Fruit fly (Drosophila melanogaster) whole organism, embryonic: ENCODE results near the gene CG7029.

Source experiments
- Awh ChIP-seq: fragments of 200-800 bp; sonication (Bioruptor generic); IDR thresholded peaks from 2 replicates; pipeline ENCODE4, ENCODE4 v1.3.6; 2022; ENCODE audit warnings: missing biosample characterization, missing genetic modification characterization
- Bteb2 ChIP-seq: fragments of 200-800 bp; sonication (Bioruptor generic); optimal IDR thresholded peaks from 2 replicates; lab custom pipeline; 2016; ENCODE audit warnings: missing biosample characterization, missing genetic modification characterization
- CG15514 ChIP-seq: fragments of 200-800 bp; sonication (Bioruptor generic); optimal IDR thresholded peaks from 3 replicates; lab custom pipeline; 2017; ENCODE audit warnings: missing biosample characterization, missing genetic modification characterization, mild to moderate bottlenecking, moderate library complexity, missing genetic modification reagents
- CG16863 ChIP-seq: fragments of 200-800 bp; sonication (Bioruptor generic); optimal IDR thresholded peaks from 3 replicates; lab custom pipeline; 2016; ENCODE audit warnings: missing biosample characterization, missing genetic modification characterization
- CG17328 ChIP-seq: fragments of 200-800 bp; sonication (Bioruptor generic); IDR thresholded peaks from 2 replicates; pipeline ENCODE4 v1.3.6; 2022; ENCODE audit warnings: missing biosample characterization, missing genetic modification characterization
- CG17385 ChIP-seq: fragments of 200-800 bp; sonication (Bioruptor generic); optimal IDR thresholded peaks from 3 replicates; lab custom pipeline; 2018; ENCODE audit warnings: missing biosample characterization, mild to moderate bottlenecking, missing genetic modification characterization
- CG30403 ChIP-seq: fragments of 200-800 bp; sonication (Bioruptor generic); optimal IDR thresholded peaks from 3 replicates; lab custom pipeline; 2016; ENCODE audit warnings: missing biosample characterization, missing genetic modification characterization
- CG30431 ChIP-seq: fragments of 200-800 bp; sonication (Bioruptor generic); optimal IDR thresholded peaks from 2 replicates; lab custom pipeline; 2017; ENCODE audit warnings: missing biosample characterization, missing genetic modification characterization
- CG3281 ChIP-seq: fragments of 200-800 bp; sonication (Bioruptor generic); optimal IDR thresholded peaks from 3 replicates; lab custom pipeline; 2017; ENCODE audit warnings: missing biosample characterization, mild to moderate bottlenecking, missing genetic modification characterization
- CG3995 ChIP-seq: fragments of 200-800 bp; sonication (Bioruptor generic); optimal IDR thresholded peaks from 3 replicates; lab custom pipeline; 2016; ENCODE audit warnings: missing biosample characterization, missing genetic modification characterization
- CG4617 ChIP-seq: fragments of 200-800 bp; sonication (Bioruptor generic); optimal IDR thresholded peaks from 3 replicates; lab custom pipeline; 2016; ENCODE audit warnings: missing biosample characterization, missing genetic modification characterization, borderline replicate concordance
- CG4707 ChIP-seq: fragments of 200-800 bp; sonication (Bioruptor generic); optimal IDR thresholded peaks from 2 replicates; lab custom pipeline; 2018; ENCODE audit warnings: missing biosample characterization, mild to moderate bottlenecking, missing genetic modification characterization, moderate library complexity
- CG6654 ChIP-seq: fragments of 200-800 bp; sonication (Bioruptor generic); optimal IDR thresholded peaks from 2 replicates; lab custom pipeline; 2017; ENCODE audit warnings: missing biosample characterization, mild to moderate bottlenecking, missing genetic modification characterization
- CG8281 ChIP-seq: fragments of 200-800 bp; sonication (Bioruptor generic); optimal IDR thresholded peaks from 2 replicates; lab custom pipeline; 2018; ENCODE audit warnings: missing biosample characterization, mild to moderate bottlenecking, missing genetic modification characterization, moderate library complexity
- Chrac-16 ChIP-seq: fragments of 200-800 bp; sonication (Bioruptor generic); optimal IDR thresholded peaks from 3 replicates; lab custom pipeline; 2016; ENCODE audit warnings: missing biosample characterization, missing genetic modification characterization
- Doc3 ChIP-seq: fragments of 200-800 bp; sonication (Bioruptor generic); IDR thresholded peaks from 3 replicates; pipeline ENCODE4 v1.3.6; 2022; ENCODE audit warnings: missing biosample characterization, missing genetic modification characterization; ENCODE audit not compliant: partially characterized antibody
- Drgx ChIP-seq: fragments of 200-800 bp; sonication (Bioruptor generic); IDR thresholded peaks from 2 replicates; pipeline ENCODE4 v1.3.6; 2022; ENCODE audit warnings: missing biosample characterization, missing genetic modification characterization
- Eip74EF ChIP-seq, 2 experiments: fragments of 200-800 bp in 1 of 2; fragments of >200 bp in 1 of 2; sonication (Bioruptor generic) in 1 of 2; optimal IDR thresholded peaks; 2 replicates each; lab custom pipeline; 2017 to 2019; ENCODE audit warnings: missing biosample characterization in 2 of 2, missing genetic modification characterization in 2 of 2, mild to moderate bottlenecking in 1 of 2, moderate library complexity in 1 of 2
- HmgD ChIP-seq: fragments of 200-800 bp; sonication (Bioruptor generic); optimal IDR thresholded peaks from 3 replicates; lab custom pipeline; 2016; ENCODE audit warnings: missing biosample characterization, missing genetic modification characterization
- Hr51 ChIP-seq, 2 experiments: fragments of 200-800 bp; sonication (Bioruptor generic); optimal IDR thresholded peaks; 2 replicates in 1 of 2; 3 replicates in 1 of 2; lab custom pipeline; 2016 to 2018; ENCODE audit warnings: missing biosample characterization in 2 of 2, missing genetic modification characterization in 2 of 2, mild to moderate bottlenecking in 1 of 2, moderate library complexity in 1 of 2
- Lhr ChIP-seq: fragments of 200-800 bp; sonication (Bioruptor generic); optimal IDR thresholded peaks from 3 replicates; lab custom pipeline; 2017; ENCODE audit warnings: mild to moderate bottlenecking, missing biosample characterization, missing genetic modification reagents, missing genetic modification characterization
- MBD-R2 ChIP-seq: fragments of 200-800 bp; sonication (Bioruptor generic); IDR thresholded peaks from 2 replicates; pipeline ENCODE4 v1.3.6; 2022; ENCODE audit warnings: missing biosample characterization, missing genetic modification characterization
- MESR4 ChIP-seq: fragments of 200-800 bp; sonication (Bioruptor generic); optimal IDR thresholded peaks from 2 replicates; lab custom pipeline; 2018; ENCODE audit warnings: missing biosample characterization, mild to moderate bottlenecking, missing genetic modification characterization, moderate library complexity
- Mad ChIP-seq: fragments of 200-800 bp; sonication (Bioruptor generic); optimal IDR thresholded peaks from 2 replicates; lab custom pipeline; 2016; ENCODE audit warnings: missing biosample characterization, missing genetic modification characterization
- Mes4 ChIP-seq: fragments of 200-800 bp; sonication (Bioruptor generic); optimal IDR thresholded peaks from 2 replicates; lab custom pipeline; 2016; ENCODE audit warnings: missing biosample characterization, missing genetic modification characterization
- NfI ChIP-seq: fragments of 200-800 bp; sonication (Bioruptor generic); optimal IDR thresholded peaks from 3 replicates; lab custom pipeline; 2018; ENCODE audit warnings: missing biosample characterization, mild to moderate bottlenecking, missing genetic modification characterization, moderate library complexity
- Xbp1 ChIP-seq: fragments of 200-800 bp; sonication (Bioruptor generic); optimal IDR thresholded peaks from 3 replicates; lab custom pipeline; 2016; ENCODE audit warnings: missing biosample characterization, mild to moderate bottlenecking, missing genetic modification characterization
- Xrp1 ChIP-seq: fragments of 200-800 bp; sonication (Bioruptor generic); IDR thresholded peaks from 2 replicates; pipeline ENCODE4 v1.3.6; 2022; ENCODE audit warnings: missing biosample characterization, missing genetic modification characterization
- YL-1 ChIP-seq: fragments of 200-800 bp; sonication (Bioruptor generic); optimal IDR thresholded peaks from 3 replicates; lab custom pipeline; 2017; ENCODE audit warnings: missing biosample characterization, mild to moderate bottlenecking, missing genetic modification characterization
- ara ChIP-seq: fragments of 200-800 bp; sonication (Bioruptor generic); IDR thresholded peaks from 2 replicates; pipeline ENCODE4 v1.3.6; 2022; ENCODE audit warnings: missing biosample characterization, missing genetic modification characterization
- cg ChIP-seq: fragments of 200-800 bp; sonication (Bioruptor generic); optimal IDR thresholded peaks from 3 replicates; lab custom pipeline; 2019; ENCODE audit warnings: missing biosample characterization, mild to moderate bottlenecking, missing genetic modification characterization, moderate library complexity
- ewg ChIP-seq: fragments of 200-800 bp; sonication (Bioruptor generic); optimal IDR thresholded peaks from 3 replicates; lab custom pipeline; 2017; ENCODE audit warnings: mild to moderate bottlenecking, missing biosample characterization, missing genetic modification reagents, missing genetic modification characterization
- fd64A ChIP-seq: fragments of 200-800 bp; sonication (Bioruptor generic); optimal IDR thresholded peaks from 3 replicates; lab custom pipeline; 2018; ENCODE audit warnings: missing biosample characterization, mild to moderate bottlenecking, missing genetic modification characterization
- fu2 ChIP-seq: fragments of 200-800 bp; sonication (Bioruptor generic); optimal IDR thresholded peaks from 2 replicates; lab custom pipeline; 2016; ENCODE audit warnings: missing biosample characterization, missing genetic modification characterization
- ham ChIP-seq: fragments of 200-800 bp; sonication (Bioruptor generic); IDR thresholded peaks from 2 replicates; pipeline ENCODE4 v1.3.6; 2022; ENCODE audit warnings: missing biosample characterization, missing genetic modification characterization
- lbe ChIP-seq: fragments of 200-800 bp; sonication (Bioruptor generic); optimal IDR thresholded peaks from 2 replicates; lab custom pipeline; 2016; ENCODE audit warnings: missing biosample characterization, mild to moderate bottlenecking, missing genetic modification characterization
- lmd ChIP-seq: fragments of 200-800 bp; sonication (Bioruptor generic); IDR thresholded peaks from 2 replicates; pipeline ENCODE4 v1.3.6; 2022; ENCODE audit warnings: missing biosample characterization, missing genetic modification characterization
- nerfin-1 ChIP-seq: fragments of 200-800 bp; sonication (Bioruptor generic); optimal IDR thresholded peaks from 3 replicates; lab custom pipeline; 2019; ENCODE audit warnings: missing biosample characterization, mild to moderate bottlenecking, missing genetic modification characterization, moderate library complexity
- row ChIP-seq: fragments of 200-800 bp; sonication (Bioruptor generic); IDR thresholded peaks from 3 replicates; pipeline ENCODE4 v1.3.6; 2022; ENCODE audit warnings: missing biosample characterization, missing genetic modification characterization
- sd ChIP-seq: fragments of 200-800 bp; sonication (Bioruptor generic); optimal IDR thresholded peaks from 3 replicates; lab custom pipeline; 2018; ENCODE audit warnings: missing biosample characterization, mild to moderate bottlenecking, missing genetic modification characterization, moderate library complexity
- sens ChIP-seq: fragments of 200-800 bp; sonication (Bioruptor generic); peaks from one replicate; lab custom pipeline; 2016; ENCODE audit warnings: missing biosample characterization, missing genetic modification characterization
- sisA ChIP-seq: fragments of 200-800 bp; sonication (Bioruptor generic); IDR thresholded peaks from 2 replicates; pipeline ENCODE4 v1.3.6; 2022; ENCODE audit warnings: missing biosample characterization, missing genetic modification characterization
- slbo ChIP-seq: fragments of 200-800 bp; sonication (Bioruptor generic); IDR thresholded peaks from 2 replicates; pipeline ENCODE4 v1.3.6; 2022; ENCODE audit warnings: missing biosample characterization, missing genetic modification characterization
- sna ChIP-seq: fragments of 200-800 bp; sonication (Bioruptor generic); IDR thresholded peaks from 2 replicates; pipeline ENCODE4 v1.3.6; 2022; ENCODE audit warnings: missing biosample characterization, missing genetic modification characterization; ENCODE audit not compliant: partially characterized antibody
- tna ChIP-seq: fragments of 200-800 bp; sonication (Bioruptor generic); IDR thresholded peaks from 2 replicates; pipeline ENCODE4 v1.3.6; 2022; ENCODE audit warnings: missing biosample characterization, missing genetic modification characterization; ENCODE audit not compliant: partially characterized antibody
- toy ChIP-seq: fragments of 200-800 bp; sonication (Bioruptor generic); IDR thresholded peaks from 2 replicates; pipeline ENCODE4 v1.3.6; 2022; ENCODE audit warnings: missing biosample characterization, missing genetic modification characterization
- unpg ChIP-seq: fragments of 200-800 bp; sonication (Bioruptor generic); optimal IDR thresholded peaks from 3 replicates; lab custom pipeline; 2018; ENCODE audit warnings: missing biosample characterization, mild to moderate bottlenecking, missing genetic modification characterization, moderate library complexity

CG7029 gene

DNA sequence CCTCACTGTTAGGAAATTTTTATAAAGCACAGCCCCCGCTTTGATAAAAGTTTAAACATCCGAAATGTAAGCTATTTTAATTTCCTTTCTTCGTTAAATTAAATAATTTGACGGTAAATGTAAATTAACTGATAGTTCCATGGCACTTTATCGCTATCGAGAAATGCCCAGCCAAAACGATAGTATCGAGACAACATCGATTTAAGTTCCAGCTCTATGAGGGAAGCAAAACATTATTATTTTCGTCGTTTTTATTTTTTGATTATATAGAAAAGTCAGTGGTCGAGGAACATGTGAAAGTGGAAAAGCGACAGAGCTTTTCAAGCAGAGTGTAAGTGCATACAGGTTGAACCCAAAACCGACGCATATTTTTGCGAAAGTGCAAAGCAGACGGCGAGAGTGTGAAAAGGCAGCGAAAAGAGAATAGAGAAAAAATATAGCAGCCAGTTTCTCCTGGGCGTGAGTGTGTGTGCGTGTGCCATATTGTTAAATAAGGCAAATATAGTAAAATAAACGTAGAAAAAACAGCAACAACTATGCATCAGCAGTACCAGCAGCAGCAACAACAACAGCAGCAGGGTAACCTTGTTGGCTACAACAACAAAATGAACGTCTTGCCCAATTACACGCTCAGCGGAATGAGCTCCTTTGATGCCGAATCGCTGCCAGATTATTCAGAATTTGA is 23.8 kb upstream of the CG7029 start, which contains the start of gene CG45049 (continued):
- TF ChIP-seq Doc3 (GFP tag; lab: Robert Waterston, UW) = peak; percentile 81
- TF ChIP-seq CG3281 = peak; percentile 27
- no peak for TF ChIP-seq sisA (GFP tag; lab: Robert Waterston, UW)
- peak; percentile 72 for TF ChIP-seq CG4617 (GFP tag; lab: Kevin White, UChicago)
- TF ChIP-seq Xbp1 (GFP tag; lab: Kevin White, UChicago) = no peak
- TF ChIP-seq CG30431 (GFP tag; lab: Kevin White, UChicago) = no peak
- no peak for TF ChIP-seq Bteb2 (GFP tag; lab: Kevin White, UChicago)
- peak; percentile 18 for TF ChIP-seq CG30403 (GFP tag; lab: Kevin White, UChicago)
- TF ChIP-seq Chrac-16 (GFP tag; lab: Kevin White, UChicago) = no peak
- TF ChIP-seq CG16863 (GFP tag; lab: Kevin White, UChicago) = no peak
- peak; percentile 65 for TF ChIP-seq sna (GFP tag; lab: Robert Waterston, UW)
- TF ChIP-seq CG3995 (GFP tag; lab: Kevin White, UChicago) = no peak
- TF ChIP-seq ewg (GFP tag; lab: Kevin White, UChicago) = no peak
- no peak for TF ChIP-seq YL-1 (GFP tag; lab: Kevin White, UChicago)
- no peak for TF ChIP-seq Mes4 (GFP tag; lab: Kevin White, UChicago)
- TF ChIP-seq ham (GFP tag; lab: Robert Waterston, UW) = no peak
- no peak for TF ChIP-seq CG6654 (GFP tag; lab: Kevin White, UChicago)
- 0 out of 2 replicates have a peak, but pooled peaks have one; percentile 22 for TF ChIP-seq MBD-R2 (GFP tag; lab: Robert Waterston, UW)
- TF ChIP-seq unpg (GFP tag; lab: Kevin White, UChicago) = no peak
- TF ChIP-seq CG4707 (GFP tag; lab: Kevin White, UChicago) = no peak
- no peak for TF ChIP-seq CG8281
- peak; percentile 83 for TF ChIP-seq sens (GFP tag; lab: Kevin White, UChicago)
- peak; percentile 91 for TF ChIP-seq tna (GFP tag; lab: Robert Waterston, UW)
- no peak for TF ChIP-seq CG17328
- TF ChIP-seq NfI (GFP tag; lab: Kevin White, UChicago) = no peak

DNA sequence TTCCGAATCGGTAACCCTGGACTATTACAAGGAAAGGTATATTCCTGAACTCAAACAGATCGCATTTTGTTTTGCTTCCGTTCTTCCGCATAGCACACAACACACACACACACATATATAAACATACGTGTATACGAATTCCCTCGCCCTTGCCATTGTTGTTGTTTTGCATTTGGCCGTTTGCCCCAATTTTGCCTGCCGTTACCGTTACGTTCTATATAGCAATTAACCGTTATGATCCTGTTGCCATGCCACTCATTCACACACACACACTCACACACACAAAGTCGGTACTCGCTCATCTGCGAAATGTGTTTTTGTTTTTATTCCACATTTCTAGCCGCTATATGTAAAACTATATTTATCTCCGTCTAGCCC is 23.3 kb upstream of the CG7029 start:
- TF ChIP-seq cg (GFP tag; lab: Kevin White, UChicago) (peak; percentile 71), sd (tag; lab: Kevin White, UChicago) (peak; percentile 28), nerfin-1 (peak; percentile 41), Awh (GFP tag; lab: Robert Waterston, UW) (no peak), Drgx (GFP tag; lab: Robert Waterston, UW) (no peak), MESR4 (GFP tag; lab: Kevin White, UChicago) (no peak), Lhr (GFP tag; lab: Kevin White, UChicago) (no peak), HmgD (peak; percentile 27), Eip74EF (GFP tag; optimal IDR thresholded peaks at IDR 0.05; lab: Kevin White, UChicago) (peak in 1 of 2 experiments; percentile 70)

DNA sequence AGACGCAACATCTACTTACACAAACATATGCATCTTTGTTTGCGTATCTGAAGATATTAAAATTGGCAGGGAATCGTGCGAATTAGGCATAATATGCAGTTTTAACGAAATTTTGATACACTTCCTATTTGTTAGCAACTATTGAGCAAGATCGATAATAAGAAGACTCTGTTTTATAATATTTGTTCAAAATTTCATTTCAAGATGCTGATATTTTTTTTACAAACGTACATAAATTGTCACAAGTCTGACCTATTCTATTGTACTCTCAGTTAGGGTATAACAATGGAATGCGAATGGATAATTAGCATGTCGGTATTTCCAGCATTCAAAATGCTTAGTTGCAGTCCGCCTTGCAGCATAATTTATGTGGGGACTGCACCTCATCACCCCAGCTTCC is 22.8 kb upstream of the CG7029 start:
- TF ChIP-seq toy (GFP tag; lab: Robert Waterston, UW) = no peak
- 0 out of 3 replicates have a peak, but pooled peaks have one; percentile 13 for TF ChIP-seq row (GFP tag; lab: Robert Waterston, UW)
- no peak for TF ChIP-seq CG17385 (GFP tag; lab: Kevin White, UChicago)
- TF ChIP-seq Mad (GFP tag; lab: Kevin White, UChicago) = no peak
- no peak for TF ChIP-seq fd64A (GFP tag; lab: Kevin White, UChicago)
- TF ChIP-seq CG15514 (GFP tag; lab: Kevin White, UChicago) = no peak
- peak; percentile 41; the same call in 1 of the 2 replicates for TF ChIP-seq ara (GFP tag; lab: Robert Waterston, UW)
- no peak for TF ChIP-seq CG17328
- no peak for TF ChIP-seq fu2 (GFP tag; lab: Kevin White, UChicago)
- 0 out of 2 replicates have a peak, but pooled peaks have one; percentile 11 for TF ChIP-seq slbo (GFP tag; lab: Robert Waterston, UW)
- no peak for TF ChIP-seq Lhr (GFP tag; lab: Kevin White, UChicago)
- TF ChIP-seq lbe (GFP tag; lab: Kevin White, UChicago) = no peak
- TF ChIP-seq Xrp1 (GFP tag; lab: Robert Waterston, UW) = peak; percentile 61; the same call in 1 of the 2 replicates
- TF ChIP-seq Hr51 (GFP tag; optimal IDR thresholded peaks at IDR 0.05; lab: Kevin White, UChicago) = no peak
- TF ChIP-seq lmd (GFP tag; lab: Robert Waterston, UW) = peak; percentile 37
- TF ChIP-seq CG30403 (GFP tag; lab: Kevin White, UChicago) = peak; percentile 14
